Fruit fly (Drosophila melanogaster) whole organism, embryonic: Measurements from ENCODE around the gene Or85c.

Experiments used
- B-H1 ChIP-seq: fragments of 200-800 bp; sonication (Bioruptor generic); IDR thresholded peaks from 3 replicates; pipeline ENCODE4 v1.3.6; 2022; ENCODE audit warnings: missing biosample characterization, missing genetic modification characterization
- CG17829 ChIP-seq: fragments of 200-800 bp; optimal IDR thresholded peaks from 2 replicates; lab custom pipeline; 2019; ENCODE audit warnings: missing biosample characterization, mild to moderate bottlenecking, missing genetic modification characterization, moderate library complexity
- nom ChIP-seq: fragments of 200-800 bp; sonication (Bioruptor generic); optimal IDR thresholded peaks from 2 replicates; lab custom pipeline; 2017; ENCODE audit warnings: missing biosample characterization, missing genetic modification characterization, mild to moderate bottlenecking, moderate library complexity, missing genetic modification reagents
- usp ChIP-seq: fragments of >200 bp; optimal IDR thresholded peaks from 2 replicates; lab custom pipeline; 2017; ENCODE audit warnings: missing biosample characterization, missing genetic modification characterization

dm6 chr3R:8552308-8552707, 39.5 kb upstream of the Or85c start, which contains the start of gene Or85d:
- TF ChIP-seq B-H1 (GFP tag; lab: Robert Waterston, UW) (no peak), CG17829 (tag; lab: Kevin White, UChicago) (no peak), nom (GFP tag; lab: Kevin White, UChicago) (no peak), usp (GFP tag; lab: Kevin White, UChicago) (no peak)
